Fruit fly (Drosophila melanogaster) whole organism, adult: ENCODE data around the gene CG11403.

ENCODE experiments used
- CG12768 ChIP-seq: fragments of 200-800 bp; sonication (Bioruptor generic); optimal IDR thresholded peaks from 2 replicates; lab custom pipeline; 2017; ENCODE audit warnings: missing biosample characterization, missing genetic modification characterization, mild to moderate bottlenecking, moderate library complexity, missing genetic modification reagents
- kay ChIP-seq: fragments of 200-800 bp; sonication (Bioruptor generic); peaks from one replicate; lab custom pipeline; 2016; ENCODE audit warnings: missing biosample characterization, missing genetic modification characterization, borderline replicate concordance

- no peak for TF ChIP-seq CG12768 (GFP tag; lab: Kevin White, UChicago)
- TF ChIP-seq kay: no peak
Measured at dm6 chrX:1256131-1256530, 16.4 kb upstream of the CG11403 start.
